Fruit fly (Drosophila melanogaster) whole organism, embryonic: ENCODE results near the gene vers.

Source experiments
- Bdp1 ChIP-seq: fragments of 200-800 bp; sonication (Bioruptor generic); optimal IDR thresholded peaks from 3 replicates; lab custom pipeline; 2016; ENCODE audit warnings: missing biosample characterization, missing genetic modification characterization
- CG5245 ChIP-seq: fragments of 200-800 bp; sonication (Bioruptor generic); optimal IDR thresholded peaks from 3 replicates; lab custom pipeline; 2016; ENCODE audit warnings: missing biosample characterization, missing genetic modification characterization
- CG8944 ChIP-seq: fragments of 200-800 bp; sonication (Bioruptor generic); optimal IDR thresholded peaks from 3 replicates; lab custom pipeline; 2016; ENCODE audit warnings: missing biosample characterization, missing genetic modification characterization
- Sox102F ChIP-seq: fragments of 200-800 bp; sonication (Bioruptor generic); optimal IDR thresholded peaks from 2 replicates; lab custom pipeline; 2018; ENCODE audit warnings: missing biosample characterization, mild to moderate bottlenecking, missing genetic modification characterization, moderate library complexity
- Vsx1 ChIP-seq: fragments of 200-800 bp; sonication (Bioruptor generic); optimal IDR thresholded peaks from 2 replicates; lab custom pipeline; 2017; ENCODE audit warnings: missing biosample characterization, mild to moderate bottlenecking, missing genetic modification characterization, missing genetic modification reagents
- gt ChIP-seq: fragments of 200-800 bp; sonication (Bioruptor generic); IDR thresholded peaks from 2 replicates; pipeline ENCODE4 v1.3.6; 2022; ENCODE audit warnings: missing biosample characterization, missing genetic modification characterization
- pan ChIP-seq, 4 experiments: fragments of >200 bp in 3 of 4; fragments of 200-800 bp in 1 of 4; sonication (Bioruptor generic) in 1 of 4; optimal IDR thresholded peaks in 3 of 4; IDR thresholded peaks in 1 of 4; 2 replicates each; pipeline versions ENCODE4 v1.3.6 to Lab custom; 2017 to 2022; ENCODE audit warnings: missing biosample characterization in 2 of 4, missing genetic modification characterization in 2 of 4, mixed read lengths in 1 of 4
- salm ChIP-seq: fragments of 200-800 bp; sonication (Bioruptor generic); optimal IDR thresholded peaks from 2 replicates; lab custom pipeline; 2018; ENCODE audit warnings: missing biosample characterization, mild to moderate bottlenecking, missing genetic modification characterization
- tgo ChIP-seq: fragments of 200-800 bp; sonication (Bioruptor generic); IDR thresholded peaks from 3 replicates; pipeline ENCODE4 v1.3.6; 2022; ENCODE audit warnings: missing biosample characterization, missing genetic modification characterization
- ttk ChIP-seq: fragments of 200-800 bp; sonication (Bioruptor generic); IDR thresholded peaks from 2 replicates; pipeline ENCODE4 v2.1.2; 2022; ENCODE audit warnings: missing biosample characterization, missing genetic modification characterization
- unc-4 ChIP-seq: fragments of 200-800 bp; sonication (Bioruptor generic); IDR thresholded peaks from 2 replicates; pipeline ENCODE4 v1.3.6; 2022; ENCODE audit warnings: missing biosample characterization, missing genetic modification characterization; ENCODE audit not compliant: partially characterized antibody

DNA sequence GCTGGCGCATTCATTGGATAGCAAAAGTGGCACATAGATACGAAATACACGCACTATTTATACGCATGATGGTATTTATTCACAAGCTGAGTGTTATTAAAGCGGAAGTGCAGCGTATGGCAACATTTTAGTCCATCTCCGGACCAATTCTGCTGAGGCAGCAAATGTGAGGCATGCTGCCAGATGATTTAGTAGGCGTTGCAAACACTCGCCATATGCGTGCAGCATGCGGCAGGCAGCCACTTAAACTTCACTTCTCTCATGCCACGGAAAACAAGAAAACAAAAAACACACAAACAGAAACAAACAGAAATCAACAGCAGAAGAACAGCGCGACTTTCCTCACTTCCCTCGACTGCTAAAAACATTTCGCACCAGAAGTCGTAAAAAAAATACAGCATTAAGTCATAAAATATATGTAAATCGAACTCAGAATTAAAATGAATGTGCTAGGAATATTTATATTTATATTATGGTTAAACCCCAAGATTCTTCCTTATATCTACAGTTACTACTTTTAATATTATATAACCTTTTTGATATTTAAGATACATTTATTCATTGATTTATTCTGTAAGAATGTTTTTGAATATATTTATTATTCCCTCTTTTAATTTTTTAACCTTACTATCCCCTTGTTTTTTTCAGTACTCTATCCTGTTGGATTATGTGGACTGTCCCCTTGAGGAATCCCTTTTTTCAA, 16.4 kb upstream of the vers start:
- no peak for TF ChIP-seq Vsx1 (GFP tag; lab: Kevin White, UChicago)
- TF ChIP-seq CG8944 (GFP tag; lab: Kevin White, UChicago): no peak
- no peak for TF ChIP-seq pan (optimal IDR thresholded peaks at IDR 0.05; lab: Kevin White, UChicago)
- TF ChIP-seq pan (GFP tag; optimal IDR thresholded peaks at IDR 0.05 in 1 of 2, IDR thresholded peaks at IDR 0.05 in 1 of 2): no peak
- TF ChIP-seq ttk (GFP tag; lab: Robert Waterston, UW): no peak
- no peak for TF ChIP-seq Sox102F (GFP tag; lab: Kevin White, UChicago)
- TF ChIP-seq gt (GFP tag; lab: Robert Waterston, UW): no peak
- TF ChIP-seq unc-4 (GFP tag; lab: Robert Waterston, UW): no peak
- TF ChIP-seq CG5245 (GFP tag; lab: Kevin White, UChicago): no peak
- TF ChIP-seq tgo (GFP tag; lab: Robert Waterston, UW): no peak
- no peak for TF ChIP-seq Bdp1 (GFP tag; lab: Kevin White, UChicago)
- no peak for TF ChIP-seq salm (tag; lab: Kevin White, UChicago)
